Worm (Caenorhabditis elegans): ENCODE data around the gene T28A11.17.

ce11 chrV:3236610-3237009 lies 29.5 kb downstream of the T28A11.17 start, which contains the start of the genes K08D9.9 and str-16:
- TF ChIP-seq nhr-179 (tag; optimal IDR thresholded peaks at IDR 0.05) (no peak), nhr-120 (GFP tag; IDR thresholded peaks at IDR 0.05) (no peak), F33H1.4 (GFP tag; IDR thresholded peaks at IDR 0.05) (no peak), unc-130 (GFP tag; optimal IDR thresholded peaks at IDR 0.05) (no peak), dpff-1 (tag; optimal IDR thresholded peaks at IDR 0.05) (no peak), unc-62 (GFP tag; optimal IDR thresholded peaks at IDR 0.05) (no peak), F57C9.4 (tag; optimal IDR thresholded peaks at IDR 0.05) (no peak)
